Fruit fly (Drosophila melanogaster) whole organism, embryonic: Measurements from ENCODE around the gene CG18662.
A peak's percentile ranks its signal among the peaks of the same experiment; 100 is the strongest.

Experiments used
- Antp ChIP-seq: fragments of 200-800 bp; sonication (Bioruptor generic); optimal IDR thresholded peaks from 3 replicates; lab custom pipeline; 2016; ENCODE audit warnings: missing biosample characterization, missing genetic modification characterization
- Bdp1 ChIP-seq: fragments of 200-800 bp; sonication (Bioruptor generic); optimal IDR thresholded peaks from 3 replicates; lab custom pipeline; 2016; ENCODE audit warnings: missing biosample characterization, missing genetic modification characterization
- BtbVII ChIP-seq: fragments of 200-800 bp; sonication (Bioruptor generic); optimal IDR thresholded peaks from 3 replicates; lab custom pipeline; 2017; ENCODE audit warnings: missing biosample characterization, mild to moderate bottlenecking, missing genetic modification characterization
- CG1024 ChIP-seq: fragments of 200-800 bp; sonication (Bioruptor generic); IDR thresholded peaks from 2 replicates; pipeline ENCODE4 v1.3.6; 2022; ENCODE audit warnings: missing biosample characterization, missing genetic modification characterization
- CG10267 ChIP-seq: fragments of 200-800 bp; sonication (Bioruptor generic); optimal IDR thresholded peaks from 2 replicates; lab custom pipeline; 2018; ENCODE audit warnings: missing biosample characterization, mild to moderate bottlenecking, missing genetic modification characterization, moderate library complexity
- CG13123 ChIP-seq: fragments of 200-800 bp; sonication (Bioruptor generic); optimal IDR thresholded peaks from 2 replicates; lab custom pipeline; 2016; ENCODE audit warnings: missing biosample characterization, missing genetic modification characterization
- CG13424 ChIP-seq: fragments of 200-800 bp; sonication (Bioruptor generic); optimal IDR thresholded peaks from 2 replicates; lab custom pipeline; 2019; ENCODE audit warnings: missing biosample characterization, mild to moderate bottlenecking, missing genetic modification characterization, moderate library complexity
- CG14014 ChIP-seq: fragments of 200-800 bp; sonication (Bioruptor generic); IDR thresholded peaks from 2 replicates; pipeline ENCODE4 v1.3.6; 2022; ENCODE audit warnings: missing biosample characterization, missing genetic modification characterization
- CG15073 ChIP-seq: fragments of 200-800 bp; sonication (Bioruptor generic); optimal IDR thresholded peaks from 2 replicates; lab custom pipeline; 2016; ENCODE audit warnings: missing biosample characterization, missing genetic modification characterization
- CG15479 ChIP-seq: fragments of 200-800 bp; sonication (Bioruptor generic); optimal IDR thresholded peaks from 3 replicates; lab custom pipeline; 2019; ENCODE audit warnings: missing biosample characterization, mild to moderate bottlenecking, missing genetic modification characterization, moderate library complexity
- CG1647 ChIP-seq: fragments of 200-800 bp; sonication (Bioruptor generic); optimal IDR thresholded peaks from 3 replicates; lab custom pipeline; 2016; ENCODE audit warnings: missing biosample characterization, missing genetic modification characterization
- CG17385 ChIP-seq: fragments of 200-800 bp; sonication (Bioruptor generic); optimal IDR thresholded peaks from 3 replicates; lab custom pipeline; 2018; ENCODE audit warnings: missing biosample characterization, mild to moderate bottlenecking, missing genetic modification characterization
- CG18599 ChIP-seq: fragments of 200-800 bp; sonication (Bioruptor generic); optimal IDR thresholded peaks from 3 replicates; lab custom pipeline; 2017; ENCODE audit warnings: missing biosample characterization, missing genetic modification characterization, mild to moderate bottlenecking, moderate library complexity, missing genetic modification reagents
- CG2202 ChIP-seq: fragments of 200-800 bp; sonication (Bioruptor generic); optimal IDR thresholded peaks from 2 replicates; lab custom pipeline; 2018; ENCODE audit warnings: missing biosample characterization, mild to moderate bottlenecking, missing genetic modification characterization
- CG32767 ChIP-seq: fragments of 200-800 bp; sonication (Bioruptor generic); IDR thresholded peaks from 2 replicates; pipeline ENCODE4 v1.3.6; 2022; ENCODE audit warnings: missing biosample characterization, missing genetic modification characterization
- CG3407 ChIP-seq: fragments of 200-800 bp; sonication (Bioruptor generic); optimal IDR thresholded peaks from 2 replicates; lab custom pipeline; 2018; ENCODE audit warnings: missing biosample characterization, mild to moderate bottlenecking, missing genetic modification characterization
- CG4854 ChIP-seq: fragments of 200-800 bp; sonication (Bioruptor generic); optimal IDR thresholded peaks from 2 replicates; lab custom pipeline; 2016; ENCODE audit warnings: missing biosample characterization, missing genetic modification characterization, inconsistent platforms
- CG6272 ChIP-seq: fragments of 200-800 bp; sonication (Bioruptor generic); IDR thresholded peaks from 2 replicates; pipeline ENCODE4 v1.3.6; 2022; ENCODE audit warnings: missing biosample characterization, missing genetic modification characterization
- CG7271 ChIP-seq: fragments of 200-800 bp; sonication (Bioruptor generic); optimal IDR thresholded peaks from 2 replicates; lab custom pipeline; 2018; ENCODE audit warnings: missing biosample characterization, mild to moderate bottlenecking, missing genetic modification characterization, moderate library complexity
- CG8765 ChIP-seq: fragments of 200-800 bp; sonication (Bioruptor generic); IDR thresholded peaks from 2 replicates; pipeline ENCODE4 v1.3.6; 2022; ENCODE audit warnings: missing biosample characterization, missing genetic modification characterization
- CG9437 ChIP-seq: fragments of 200-800 bp; sonication (Bioruptor generic); optimal IDR thresholded peaks from 2 replicates; lab custom pipeline; 2018; ENCODE audit warnings: missing biosample characterization, mild to moderate bottlenecking, missing genetic modification characterization
- Chrac-16 ChIP-seq: fragments of 200-800 bp; sonication (Bioruptor generic); optimal IDR thresholded peaks from 3 replicates; lab custom pipeline; 2016; ENCODE audit warnings: missing biosample characterization, missing genetic modification characterization
- CoRest ChIP-seq: fragments of 200-800 bp; sonication (Bioruptor generic); optimal IDR thresholded peaks from 3 replicates; lab custom pipeline; 2018; ENCODE audit warnings: missing biosample characterization, mild to moderate bottlenecking, missing genetic modification characterization, moderate library complexity
- D ChIP-seq, 2 experiments: fragments of 200-800 bp in 1 of 2; fragments of >200 bp in 1 of 2; sonication (Bioruptor generic) in 1 of 2; optimal IDR thresholded peaks; 2 replicates in 1 of 2; 3 replicates in 1 of 2; lab custom pipeline; 2017; ENCODE audit warnings: mild to moderate bottlenecking in 1 of 2, missing biosample characterization in 1 of 2, missing genetic modification characterization in 1 of 2, missing genetic modification reagents in 1 of 2
- Ets97D ChIP-seq: fragments of 200-800 bp; sonication (Bioruptor generic); optimal IDR thresholded peaks from 3 replicates; lab custom pipeline; 2016; ENCODE audit warnings: missing biosample characterization, missing genetic modification characterization
- H15 ChIP-seq: fragments of 200-800 bp; sonication (Bioruptor generic); IDR thresholded peaks from 3 replicates; pipeline ENCODE4 v1.3.6; 2022; ENCODE audit warnings: missing biosample characterization, missing genetic modification characterization
- H2.0 ChIP-seq: fragments of 200-800 bp; sonication (Bioruptor generic); IDR thresholded peaks from 2 replicates; pipeline ENCODE4 v1.3.6; 2022; ENCODE audit warnings: missing biosample characterization, missing genetic modification characterization
- Hr39 ChIP-seq: fragments of >200 bp; optimal IDR thresholded peaks from 2 replicates; lab custom pipeline; 2017
- Mes4 ChIP-seq: fragments of 200-800 bp; sonication (Bioruptor generic); optimal IDR thresholded peaks from 2 replicates; lab custom pipeline; 2016; ENCODE audit warnings: missing biosample characterization, missing genetic modification characterization
- Mrtf ChIP-seq: fragments of 200-800 bp; sonication (Bioruptor generic); IDR thresholded peaks from 3 replicates; pipeline ENCODE4 v1.3.6; 2022; ENCODE audit warnings: missing biosample characterization, missing genetic modification characterization
- Myb ChIP-seq: fragments of 200-800 bp; sonication (Bioruptor generic); optimal IDR thresholded peaks from 2 replicates; lab custom pipeline; 2016; ENCODE audit warnings: missing biosample characterization, missing genetic modification characterization
- Neu2 ChIP-seq: fragments of 200-800 bp; sonication (Bioruptor generic); optimal IDR thresholded peaks from 3 replicates; lab custom pipeline; 2016; ENCODE audit warnings: missing biosample characterization, missing genetic modification characterization, borderline replicate concordance
- Nf-YA ChIP-seq: fragments of 200-800 bp; sonication (Bioruptor generic); IDR thresholded peaks from 2 replicates; pipeline ENCODE4 v1.3.6; 2022; ENCODE audit warnings: missing biosample characterization, missing genetic modification characterization
- Sox100B ChIP-seq: fragments of 200-800 bp; sonication (Bioruptor generic); optimal IDR thresholded peaks from 3 replicates; lab custom pipeline; 2018; ENCODE audit warnings: missing biosample characterization, mild to moderate bottlenecking, missing genetic modification characterization
- Sry-δ ChIP-seq: fragments of 200-800 bp; sonication (Bioruptor generic); optimal IDR thresholded peaks from 2 replicates; lab custom pipeline; 2016; ENCODE audit warnings: missing biosample characterization, missing genetic modification characterization
- ab ChIP-seq: fragments of 200-800 bp; sonication (Bioruptor generic); optimal IDR thresholded peaks from 2 replicates; lab custom pipeline; 2016; ENCODE audit warnings: missing biosample characterization, missing genetic modification characterization
- bsh ChIP-seq, 2 experiments: fragments of 200-800 bp; sonication (Bioruptor generic); optimal IDR thresholded peaks; 2 replicates each; lab custom pipeline; 2017 to 2018; ENCODE audit warnings: mild to moderate bottlenecking in 2 of 2, missing biosample characterization in 2 of 2, missing genetic modification characterization in 2 of 2, moderate library complexity in 1 of 2
- cas ChIP-seq: fragments of 200-800 bp; sonication (Bioruptor generic); IDR thresholded peaks from 2 replicates; pipeline ENCODE4 v1.3.6; 2022; ENCODE audit warnings: missing biosample characterization, missing genetic modification characterization
- dmrt11E ChIP-seq: fragments of 200-800 bp; sonication (Bioruptor generic); optimal IDR thresholded peaks from 3 replicates; lab custom pipeline; 2018; ENCODE audit warnings: missing biosample characterization, mild to moderate bottlenecking, missing genetic modification characterization, moderate library complexity
- gfzf ChIP-seq: fragments of 200-800 bp; sonication (Bioruptor generic); optimal IDR thresholded peaks from 2 replicates; lab custom pipeline; 2016; ENCODE audit warnings: missing biosample characterization, mild to moderate bottlenecking, missing genetic modification characterization, moderate library complexity
- her ChIP-seq: fragments of 200-800 bp; sonication (Bioruptor generic); optimal IDR thresholded peaks from 2 replicates; lab custom pipeline; 2016; ENCODE audit warnings: missing biosample characterization, missing genetic modification characterization
- inv ChIP-seq: fragments of 200-800 bp; sonication (Bioruptor generic); IDR thresholded peaks from 2 replicates; pipeline ENCODE4 v1.3.6; 2022; ENCODE audit warnings: missing biosample characterization, missing genetic modification characterization; ENCODE audit not compliant: partially characterized antibody
- kay ChIP-seq: fragments of 200-800 bp; sonication (Bioruptor generic); optimal IDR thresholded peaks from 2 replicates; lab custom pipeline; 2016; ENCODE audit warnings: missing biosample characterization, missing genetic modification characterization
- so ChIP-seq: fragments of 200-800 bp; sonication (Bioruptor generic); IDR thresholded peaks from 3 replicates; pipeline ENCODE4 v1.3.6; 2022; ENCODE audit warnings: missing biosample characterization, missing genetic modification characterization
- ssp ChIP-seq: fragments of 200-800 bp; sonication (Bioruptor generic); IDR thresholded peaks from 2 replicates; pipeline ENCODE4 v1.3.6; 2022; ENCODE audit warnings: missing biosample characterization, missing genetic modification characterization
- sug ChIP-seq: fragments of 200-800 bp; optimal IDR thresholded peaks from 2 replicates; lab custom pipeline; 2019; ENCODE audit warnings: missing biosample characterization, mild to moderate bottlenecking, missing genetic modification characterization, moderate library complexity
- tll ChIP-seq, 2 experiments: fragments of 200-800 bp in 1 of 2; fragments of >200 bp in 1 of 2; sonication (Bioruptor generic) in 1 of 2; optimal IDR thresholded peaks; 2 replicates each; lab custom pipeline; 2017 to 2019; ENCODE audit warnings: missing biosample characterization in 2 of 2, missing genetic modification characterization in 2 of 2, mild to moderate bottlenecking in 1 of 2, moderate library complexity in 1 of 2
- tx ChIP-seq: fragments of 200-800 bp; sonication (Bioruptor generic); optimal IDR thresholded peaks from 2 replicates; lab custom pipeline; 2016; ENCODE audit warnings: missing biosample characterization, missing genetic modification characterization
- vvl ChIP-seq: fragments of 200-800 bp; sonication (Bioruptor generic); IDR thresholded peaks from 2 replicates; pipeline ENCODE4 v1.3.6; 2022; ENCODE audit warnings: missing biosample characterization, missing genetic modification characterization
- wdn ChIP-seq: fragments of 200-800 bp; sonication (Bioruptor generic); IDR thresholded peaks from 2 replicates; pipeline ENCODE4 v1.3.6; 2022; ENCODE audit warnings: missing biosample characterization, missing genetic modification characterization

The CG18662 gene

DNA sequence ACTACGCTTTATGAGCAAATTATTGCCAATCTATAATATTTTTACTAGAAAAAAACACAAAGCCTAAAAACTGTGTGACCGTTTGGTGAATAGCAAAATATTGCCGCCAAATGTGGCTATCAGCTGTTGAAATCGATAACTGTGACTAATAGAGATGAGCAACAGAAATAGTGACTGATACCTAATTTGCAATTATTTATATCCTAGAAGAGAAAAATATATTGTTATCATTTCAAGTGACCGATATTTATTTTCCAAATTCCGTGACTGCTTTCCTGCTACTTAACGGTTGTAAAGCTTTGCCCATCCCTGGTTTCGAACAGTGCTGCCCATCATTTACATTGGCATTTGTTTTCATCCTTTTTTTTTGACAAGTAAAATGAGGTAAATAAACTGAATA lies 16.8 kb downstream of the CG18662 start, which contains the start of the genes alien and CG18661 (continued):
- TF ChIP-seq sug (tag; lab: Kevin White, UChicago) (peak; percentile 88), CG17385 (GFP tag; lab: Kevin White, UChicago) (peak; percentile 34), Myb (peak; percentile 99), CG2202 (tag; lab: Kevin White, UChicago) (no peak), Bdp1 (GFP tag; lab: Kevin White, UChicago) (peak; percentile 25), CG13424 (tag; lab: Kevin White, UChicago) (peak; percentile 74), CG10267 (tag; lab: Kevin White, UChicago) (peak; percentile 78), CG15479 (GFP tag; lab: Kevin White, UChicago) (no peak), Chrac-16 (GFP tag; lab: Kevin White, UChicago) (peak; percentile 71), H2.0 (GFP tag; lab: Robert Waterston, UW) (peak; percentile 98), cas (GFP tag; lab: Robert Waterston, UW) (peak; percentile 96), Hr39 (lab: Kevin White, UChicago) (no peak), tx (peak; percentile 95), CG3407 (GFP tag; lab: Kevin White, UChicago) (no peak), Mrtf (peak; percentile 81), CG9437 (peak; percentile 16), CG8765 (peak; percentile 88), bsh (GFP tag; optimal IDR thresholded peaks at IDR 0.05; lab: Kevin White, UChicago) (peak in 1 of 2 experiments; percentile 59), Sry-δ (GFP tag; lab: Kevin White, UChicago) (peak; percentile 88), ab (GFP tag; lab: Kevin White, UChicago) (peak; percentile 43), CG1024 (GFP tag; lab: Robert Waterston, UW) (peak; percentile 95), Neu2 (peak; percentile 45), Nf-YA (GFP tag; lab: Robert Waterston, UW) (peak; percentile 83), CoRest (tag; lab: Kevin White, UChicago) (peak; percentile 90), Mes4 (GFP tag; lab: Kevin White, UChicago) (peak; percentile 29), inv (GFP tag; lab: Robert Waterston, UW) (peak; percentile 43; the same call in 1 of the 2 replicates), CG32767 (GFP tag; lab: Robert Waterston, UW) (peak; percentile 82), Antp (GFP tag; lab: Kevin White, UChicago) (peak; percentile 94), CG13123 (GFP tag; lab: Kevin White, UChicago) (peak; percentile 49), ssp (GFP tag; lab: Robert Waterston, UW) (peak; percentile 81), CG7271 (no peak), CG18599 (GFP tag; lab: Kevin White, UChicago) (peak; percentile 67), vvl (GFP tag; lab: Robert Waterston, UW) (peak; percentile 92), BtbVII (GFP tag; lab: Kevin White, UChicago) (no peak), wdn (peak; percentile 77), CG4854 (peak; percentile 59), CG15073 (GFP tag; lab: Kevin White, UChicago) (peak; percentile 15), Sox100B (GFP tag; lab: Kevin White, UChicago) (peak; percentile 49), dmrt11E (peak; percentile 92), CG14014 (GFP tag; lab: Robert Waterston, UW) (peak; percentile 88), gfzf (GFP tag; lab: Kevin White, UChicago) (peak; percentile 88), so (GFP tag; lab: Robert Waterston, UW) (peak; percentile 82), CG6272 (GFP tag; lab: Robert Waterston, UW) (peak; percentile 87), kay (GFP tag; lab: Kevin White, UChicago) (peak; percentile 96), D (optimal IDR thresholded peaks at IDR 0.05; lab: Kevin White, UChicago) (no peak), D (GFP tag; optimal IDR thresholded peaks at IDR 0.05; lab: Kevin White, UChicago) (peak; percentile 71), CG1647 (peak; percentile 76), tll (GFP tag; optimal IDR thresholded peaks at IDR 0.05; lab: Kevin White, UChicago) (peak in 1 of 2 experiments; percentile 17), her (GFP tag; lab: Kevin White, UChicago) (peak; percentile 78), H15 (GFP tag; lab: Robert Waterston, UW) (peak; percentile 85; the same call in 2 of the 3 replicates), Ets97D (GFP tag; lab: Kevin White, UChicago) (peak; percentile 88)
